Fruit fly (Drosophila melanogaster) whole organism, embryonic: ENCODE results near the gene CG13699.

Experiments used
- Adf1 ChIP-seq: fragments of 200-800 bp; sonication (Bioruptor generic); IDR thresholded peaks from 2 replicates; pipeline ENCODE4 v1.3.6; 2022; ENCODE audit warnings: missing biosample characterization, missing genetic modification characterization
- B-H1 ChIP-seq: fragments of 200-800 bp; sonication (Bioruptor generic); IDR thresholded peaks from 3 replicates; pipeline ENCODE4 v1.3.6; 2022; ENCODE audit warnings: missing biosample characterization, missing genetic modification characterization
- BEAF-32 ChIP-seq: fragments of 200-800 bp; sonication (Bioruptor generic); optimal IDR thresholded peaks from 3 replicates; lab custom pipeline; 2017; ENCODE audit warnings: missing biosample characterization, missing genetic modification characterization, mild to moderate bottlenecking, moderate library complexity, missing genetic modification reagents
- CG10366 ChIP-seq: fragments of 200-800 bp; sonication (Bioruptor generic); IDR thresholded peaks from 2 replicates; pipeline ENCODE4 v1.3.6; 2022; ENCODE audit warnings: missing biosample characterization, missing genetic modification characterization
- CG11696 ChIP-seq: fragments of 200-800 bp; sonication (Bioruptor generic); IDR thresholded peaks from 2 replicates; pipeline ENCODE4 v1.3.6; 2022; ENCODE audit warnings: missing biosample characterization, missing genetic modification characterization
- CG12219 ChIP-seq: fragments of 200-800 bp; sonication (Bioruptor generic); optimal IDR thresholded peaks from 3 replicates; lab custom pipeline; 2018; ENCODE audit warnings: missing biosample characterization, mild to moderate bottlenecking, missing genetic modification characterization
- CG12391 ChIP-seq: fragments of 200-800 bp; sonication (Bioruptor generic); optimal IDR thresholded peaks from 3 replicates; lab custom pipeline; 2018; ENCODE audit warnings: missing biosample characterization, mild to moderate bottlenecking, missing genetic modification characterization, moderate library complexity
- CG12769 ChIP-seq: fragments of 200-800 bp; sonication (Bioruptor generic); optimal IDR thresholded peaks from 2 replicates; lab custom pipeline; 2019; ENCODE audit warnings: missing biosample characterization, mild to moderate bottlenecking, missing genetic modification characterization, moderate library complexity
- CG1529 ChIP-seq: fragments of 200-800 bp; sonication (Bioruptor generic); optimal IDR thresholded peaks from 3 replicates; lab custom pipeline; 2018; ENCODE audit warnings: missing biosample characterization, missing genetic modification characterization
- CG15696 ChIP-seq: fragments of 200-800 bp; sonication (Bioruptor generic); optimal IDR thresholded peaks from 2 replicates; lab custom pipeline; 2019; ENCODE audit warnings: missing biosample characterization, mild to moderate bottlenecking, missing genetic modification characterization, moderate library complexity
- CG17186 ChIP-seq: fragments of 200-800 bp; sonication (Bioruptor generic); optimal IDR thresholded peaks from 3 replicates; lab custom pipeline; 2017; ENCODE audit warnings: missing biosample characterization, missing genetic modification reagents, missing genetic modification characterization
- CG17829 ChIP-seq: fragments of 200-800 bp; optimal IDR thresholded peaks from 2 replicates; lab custom pipeline; 2019; ENCODE audit warnings: missing biosample characterization, mild to moderate bottlenecking, missing genetic modification characterization, moderate library complexity
- CG1832 ChIP-seq: fragments of 200-800 bp; sonication (Bioruptor generic); optimal IDR thresholded peaks from 2 replicates; lab custom pipeline; 2017; ENCODE audit warnings: missing biosample characterization, mild to moderate bottlenecking, missing genetic modification characterization, inconsistent platforms
- CG18476 ChIP-seq: fragments of 200-800 bp; sonication (Bioruptor generic); optimal IDR thresholded peaks from 2 replicates; lab custom pipeline; 2016; ENCODE audit warnings: missing biosample characterization, mild to moderate bottlenecking, missing genetic modification characterization
- CG31388 ChIP-seq: fragments of 200-800 bp; sonication (Bioruptor generic); optimal IDR thresholded peaks from 2 replicates; lab custom pipeline; 2016; ENCODE audit warnings: missing biosample characterization, missing genetic modification characterization
- CG31441 ChIP-seq: fragments of 200-800 bp; sonication (Bioruptor generic); IDR thresholded peaks from 2 replicates; pipeline ENCODE4 v1.3.6; 2022; ENCODE audit warnings: missing biosample characterization, missing genetic modification characterization
- CG33213 ChIP-seq: fragments of 200-800 bp; sonication (Bioruptor generic); optimal IDR thresholded peaks from 3 replicates; lab custom pipeline; 2016; ENCODE audit warnings: missing biosample characterization, missing genetic modification characterization
- CG33557 ChIP-seq: fragments of 200-800 bp; sonication (Bioruptor generic); optimal IDR thresholded peaks from 2 replicates; lab custom pipeline; 2019; ENCODE audit warnings: missing biosample characterization, mild to moderate bottlenecking, missing genetic modification characterization, moderate library complexity
- CG34422 ChIP-seq: fragments of 200-800 bp; sonication (Bioruptor generic); IDR thresholded peaks from 3 replicates; pipeline ENCODE4 v1.3.6; 2022; ENCODE audit warnings: missing biosample characterization, missing genetic modification characterization
- CG5953 ChIP-seq: fragments of 200-800 bp; sonication (Bioruptor generic); IDR thresholded peaks from 2 replicates; pipeline ENCODE4 v1.3.6; 2022; ENCODE audit warnings: missing biosample characterization, missing genetic modification characterization
- CG7928 ChIP-seq: fragments of 200-800 bp; sonication (Bioruptor generic); optimal IDR thresholded peaks from 2 replicates; lab custom pipeline; 2017; ENCODE audit warnings: missing biosample characterization, mild to moderate bottlenecking, missing genetic modification characterization
- CG8944 ChIP-seq: fragments of 200-800 bp; sonication (Bioruptor generic); optimal IDR thresholded peaks from 3 replicates; lab custom pipeline; 2016; ENCODE audit warnings: missing biosample characterization, missing genetic modification characterization
- Chrac-16 ChIP-seq: fragments of 200-800 bp; sonication (Bioruptor generic); optimal IDR thresholded peaks from 3 replicates; lab custom pipeline; 2016; ENCODE audit warnings: missing biosample characterization, missing genetic modification characterization
- Dbx ChIP-seq: fragments of 200-800 bp; sonication (Bioruptor generic); IDR thresholded peaks from 3 replicates; pipeline ENCODE4 v1.3.6; 2022; ENCODE audit warnings: missing biosample characterization, missing genetic modification characterization
- E2f1 ChIP-seq: fragments of 200-800 bp; sonication (Bioruptor generic); IDR thresholded peaks from 2 replicates; pipeline ENCODE4 v1.3.6; 2022; ENCODE audit warnings: missing biosample characterization, missing genetic modification characterization
- Lpt ChIP-seq: fragments of >200 bp; optimal IDR thresholded peaks from 2 replicates; lab custom pipeline; 2018; ENCODE audit warnings: missing biosample characterization, missing genetic modification characterization
- Meics ChIP-seq: fragments of 200-800 bp; sonication (Bioruptor generic); optimal IDR thresholded peaks from 2 replicates; lab custom pipeline; 2017; ENCODE audit warnings: missing biosample characterization, mild to moderate bottlenecking, missing genetic modification characterization
- Neu2 ChIP-seq: fragments of 200-800 bp; sonication (Bioruptor generic); optimal IDR thresholded peaks from 3 replicates; lab custom pipeline; 2016; ENCODE audit warnings: missing biosample characterization, missing genetic modification characterization, borderline replicate concordance
- Opbp ChIP-seq: fragments of 200-800 bp; sonication (Bioruptor generic); IDR thresholded peaks from 3 replicates; pipeline ENCODE4 v1.3.6; 2022; ENCODE audit warnings: missing biosample characterization, missing genetic modification characterization; ENCODE audit not compliant: partially characterized antibody
- YL-1 ChIP-seq: fragments of 200-800 bp; sonication (Bioruptor generic); optimal IDR thresholded peaks from 3 replicates; lab custom pipeline; 2017; ENCODE audit warnings: missing biosample characterization, mild to moderate bottlenecking, missing genetic modification characterization
- al ChIP-seq: fragments of 200-800 bp; sonication (Bioruptor generic); IDR thresholded peaks from 2 replicates; pipeline ENCODE4 v1.3.6; 2022; ENCODE audit warnings: missing biosample characterization, missing genetic modification characterization
- aop ChIP-seq: fragments of 200-800 bp; sonication (Bioruptor generic); IDR thresholded peaks from 2 replicates; pipeline ENCODE4 v1.3.6; 2022; ENCODE audit warnings: missing biosample characterization, missing genetic modification characterization
- ash1 ChIP-seq: fragments of 200-800 bp; sonication (Bioruptor generic); optimal IDR thresholded peaks from 2 replicates; lab custom pipeline; 2018; ENCODE audit warnings: missing biosample characterization, mild to moderate bottlenecking, missing genetic modification characterization
- en ChIP-seq: fragments of 200-800 bp; sonication (Bioruptor generic); optimal IDR thresholded peaks from 2 replicates; lab custom pipeline; 2016; ENCODE audit warnings: missing biosample characterization, missing genetic modification characterization
- fd3F ChIP-seq: fragments of 200-800 bp; sonication (Bioruptor generic); optimal IDR thresholded peaks from 2 replicates; lab custom pipeline; 2018; ENCODE audit warnings: missing biosample characterization, mild to moderate bottlenecking, missing genetic modification characterization, moderate library complexity
- grn ChIP-seq: fragments of 200-800 bp; sonication (Bioruptor generic); optimal IDR thresholded peaks from 3 replicates; lab custom pipeline; 2017; ENCODE audit warnings: missing biosample characterization, missing genetic modification characterization
- gt ChIP-seq: fragments of 200-800 bp; sonication (Bioruptor generic); IDR thresholded peaks from 2 replicates; pipeline ENCODE4 v1.3.6; 2022; ENCODE audit warnings: missing biosample characterization, missing genetic modification characterization
- hkb ChIP-seq, 2 experiments: fragments of 200-800 bp in 1 of 2; fragments of >200 bp in 1 of 2; sonication (Bioruptor generic) in 1 of 2; IDR thresholded peaks in 1 of 2; optimal IDR thresholded peaks in 1 of 2; 2 replicates each; pipeline versions ENCODE4 v1.3.6 to Lab custom; 2017 to 2022; ENCODE audit warnings: missing biosample characterization in 1 of 2, missing genetic modification characterization in 1 of 2
- knrl ChIP-seq: fragments of 200-800 bp; sonication (Bioruptor generic); IDR thresholded peaks from 3 replicates; pipeline ENCODE4 v1.3.6; 2022; ENCODE audit warnings: missing biosample characterization, missing genetic modification characterization; ENCODE audit not compliant: partially characterized antibody
- oc ChIP-seq: fragments of 200-800 bp; sonication (Bioruptor generic); optimal IDR thresholded peaks from 2 replicates; lab custom pipeline; 2018; ENCODE audit warnings: missing biosample characterization, mild to moderate bottlenecking, missing genetic modification characterization, moderate library complexity
- pb ChIP-seq: fragments of 200-800 bp; sonication (Bioruptor generic); optimal IDR thresholded peaks from 3 replicates; lab custom pipeline; 2016; ENCODE audit warnings: missing biosample characterization, missing genetic modification characterization
- pfk ChIP-seq: fragments of 200-800 bp; sonication (Bioruptor generic); optimal IDR thresholded peaks from 2 replicates; lab custom pipeline; 2018; ENCODE audit warnings: missing biosample characterization, mild to moderate bottlenecking, missing genetic modification characterization, moderate library complexity
- sens ChIP-seq: fragments of 200-800 bp; sonication (Bioruptor generic); peaks from one replicate; lab custom pipeline; 2016; ENCODE audit warnings: missing biosample characterization, missing genetic modification characterization
- sim ChIP-seq: fragments of 200-800 bp; sonication (Bioruptor generic); IDR thresholded peaks from 2 replicates; pipeline ENCODE4 v1.3.6; 2022; ENCODE audit warnings: missing biosample characterization, missing genetic modification characterization
- slp2 ChIP-seq: fragments of 200-800 bp; sonication (Bioruptor generic); optimal IDR thresholded peaks from 2 replicates; lab custom pipeline; 2016; ENCODE audit warnings: missing biosample characterization, missing genetic modification characterization
- sob ChIP-seq: fragments of 200-800 bp; sonication (Bioruptor generic); IDR thresholded peaks from 2 replicates; pipeline ENCODE4 v1.3.6; 2022; ENCODE audit warnings: missing biosample characterization, missing genetic modification characterization
- tgo ChIP-seq: fragments of 200-800 bp; sonication (Bioruptor generic); IDR thresholded peaks from 3 replicates; pipeline ENCODE4 v1.3.6; 2022; ENCODE audit warnings: missing biosample characterization, missing genetic modification characterization
- tx ChIP-seq: fragments of 200-800 bp; sonication (Bioruptor generic); optimal IDR thresholded peaks from 2 replicates; lab custom pipeline; 2016; ENCODE audit warnings: missing biosample characterization, missing genetic modification characterization

Gene CG13699

dm6 chr3L:18106021-18106944 is 56.0 kb downstream of the CG13699 start, which contains the start of the genes CG13698 and mRpS26 (continued):
- peak; percentile 46 for TF ChIP-seq CG33557 (GFP tag; lab: Kevin White, UChicago)
- TF ChIP-seq slp2 = no peak
- peak; percentile 63; the same call in 1 of the 3 replicates for TF ChIP-seq CG34422 (GFP tag; lab: Robert Waterston, UW)
- peak; percentile 58; the same call in 2 of the 3 replicates for TF ChIP-seq tgo
- no peak for TF ChIP-seq gt (GFP tag; lab: Robert Waterston, UW)
- TF ChIP-seq CG31441 (GFP tag; lab: Robert Waterston, UW) = peak; percentile 83
- peak; percentile 68 for TF ChIP-seq CG12769
- no peak for TF ChIP-seq sim (GFP tag; lab: Robert Waterston, UW)
- peak; percentile 73 for TF ChIP-seq Meics (GFP tag; lab: Kevin White, UChicago)
- no peak for TF ChIP-seq CG8944
- no peak for TF ChIP-seq CG1832 (GFP tag; lab: Kevin White, UChicago)
- peak; percentile 68 for TF ChIP-seq fd3F (GFP tag; lab: Kevin White, UChicago)
- 0 out of 2 replicates have a peak, but pooled peaks have one; percentile 1 for TF ChIP-seq Adf1
- TF ChIP-seq YL-1 (GFP tag; lab: Kevin White, UChicago) = peak; percentile 70
- peak; percentile 78 for TF ChIP-seq Dbx (GFP tag; lab: Robert Waterston, UW)
- no peak for TF ChIP-seq CG11696 (GFP tag; lab: Robert Waterston, UW)
- no peak for TF ChIP-seq Lpt (GFP tag; lab: Kevin White, UChicago)
- TF ChIP-seq CG5953 (GFP tag; lab: Robert Waterston, UW) = peak; percentile 26; the same call in 1 of the 2 replicates
- TF ChIP-seq Opbp = peak; percentile 66; the same call in 1 of the 3 replicates
- TF ChIP-seq CG18476 = peak; percentile 14
- TF ChIP-seq BEAF-32 (GFP tag; lab: Kevin White, UChicago) = peak; percentile 57
- TF ChIP-seq CG12219 (GFP tag; lab: Kevin White, UChicago) = peak; percentile 36
- TF ChIP-seq CG1529 (GFP tag; lab: Kevin White, UChicago) = peak; percentile 53
- no peak for TF ChIP-seq pfk
- TF ChIP-seq CG33213 = no peak
- TF ChIP-seq pb (GFP tag; lab: Kevin White, UChicago) = no peak
- TF ChIP-seq Chrac-16 (GFP tag; lab: Kevin White, UChicago) = peak; percentile 52
- peak; percentile 50 for TF ChIP-seq al (GFP tag; lab: Robert Waterston, UW)
- no peak for TF ChIP-seq Neu2 (GFP tag; lab: Kevin White, UChicago)
- peak; percentile 86 for TF ChIP-seq CG12391
- TF ChIP-seq CG17186 (GFP tag; lab: Kevin White, UChicago) = peak; percentile 49
- peak; percentile 59 for TF ChIP-seq oc (tag; lab: Kevin White, UChicago)
- peak; percentile 71 for TF ChIP-seq CG17829 (tag; lab: Kevin White, UChicago)
- TF ChIP-seq CG7928 (GFP tag; lab: Kevin White, UChicago) = peak; percentile 24
- no peak for TF ChIP-seq CG31388 (GFP tag; lab: Kevin White, UChicago)
- TF ChIP-seq en (GFP tag; lab: Kevin White, UChicago) = no peak
- TF ChIP-seq aop (GFP tag; lab: Robert Waterston, UW) = no peak
- peak; percentile 41; the same call in 1 of the 3 replicates for TF ChIP-seq B-H1 (GFP tag; lab: Robert Waterston, UW)
- peak; percentile 42; the same call in 1 of the 2 replicates for TF ChIP-seq sob (GFP tag; lab: Robert Waterston, UW)
- TF ChIP-seq CG10366 (GFP tag; lab: Robert Waterston, UW) = peak; percentile 49; the same call in 1 of the 2 replicates
- peak; percentile 26; the same call in 1 of the 3 replicates for TF ChIP-seq knrl (GFP tag; lab: Robert Waterston, UW)
- TF ChIP-seq sens (GFP tag; lab: Kevin White, UChicago) = peak; percentile 91
- TF ChIP-seq tx (GFP tag; lab: Kevin White, UChicago) = no peak
- peak; percentile 41 for TF ChIP-seq CG15696 (tag; lab: Kevin White, UChicago)
- TF ChIP-seq hkb (optimal IDR thresholded peaks at IDR 0.05; lab: Kevin White, UChicago) = no peak
- TF ChIP-seq hkb (GFP tag; IDR thresholded peaks at IDR 0.05; lab: Robert Waterston, UW) = no peak
- no peak for TF ChIP-seq ash1 (GFP tag; lab: Kevin White, UChicago)
- 0 out of 2 replicates have a peak, but pooled peaks have one; percentile 9 for TF ChIP-seq E2f1 (GFP tag; lab: Robert Waterston, UW)
- no peak for TF ChIP-seq grn (GFP tag; lab: Kevin White, UChicago)
